Worm (Caenorhabditis elegans) whole organism, L3 larva: ENCODE data around the gene F56D6.18.

Experiments used
- R02D3.7 ChIP-seq: fragments of 150-350 bp; optimal IDR thresholded peaks from 2 replicates; lab custom pipeline; 2014; ENCODE audit warnings: missing biosample characterization, missing genetic modification characterization
- ama-1 ChIP-seq: fragments of 150-350 bp; optimal IDR thresholded peaks from 2 replicates; lab custom pipeline; 2018
- ceh-16 ChIP-seq: sonication (generic microtip); optimal IDR thresholded peaks from 2 replicates; lab custom pipeline; 2017; ENCODE audit warnings: missing biosample characterization, missing genetic modification characterization
- ceh-28 ChIP-seq: fragments of 150-350 bp; optimal IDR thresholded peaks from 2 replicates; lab custom pipeline; 2014; ENCODE audit warnings: missing biosample characterization, missing genetic modification reagents, missing genetic modification characterization
- ceh-82 ChIP-seq: fragments of 150-350 bp; optimal IDR thresholded peaks from 2 replicates; lab custom pipeline; 2014; ENCODE audit warnings: missing biosample characterization, missing genetic modification characterization
- ceh-9 ChIP-seq: sonication (generic microtip); optimal IDR thresholded peaks from 2 replicates; lab custom pipeline; 2018; ENCODE audit warnings: missing biosample characterization, missing genetic modification characterization
- daf-12 ChIP-seq: fragments of 150-350 bp; optimal IDR thresholded peaks from 2 replicates; lab custom pipeline; 2014; ENCODE audit warnings: missing biosample characterization, missing genetic modification reagents, missing genetic modification characterization
- egl-27 ChIP-seq: sonication (generic microtip); optimal IDR thresholded peaks from 4 replicates; lab custom pipeline; 2017; ENCODE audit warnings: missing biosample characterization, missing genetic modification reagents, missing genetic modification characterization
- elt-1 ChIP-seq: fragments of 150-350 bp; optimal IDR thresholded peaks from 2 replicates; lab custom pipeline; 2014; ENCODE audit warnings: missing biosample characterization, missing genetic modification characterization
- elt-2 ChIP-seq: sonication (generic microtip); optimal IDR thresholded peaks from 2 replicates; lab custom pipeline; 2016; ENCODE audit warnings: missing genetic modification reagents, mild to moderate bottlenecking, missing genetic modification characterization, missing compliant biosample characterization
- elt-3 ChIP-seq, 3 experiments: fragments of 150-350 bp in 1 of 3; sonication (generic microtip) in 2 of 3; optimal IDR thresholded peaks; 2 replicates in 2 of 3; 4 replicates in 1 of 3; lab custom pipeline; 2014 to 2017; ENCODE audit warnings: missing biosample characterization in 3 of 3, missing genetic modification characterization in 3 of 3
- eor-1 ChIP-seq, 2 experiments: fragments of 150-350 bp; optimal IDR thresholded peaks; 2 replicates each; lab custom pipeline; 2014 to 2018; ENCODE audit warnings: missing biosample characterization in 2 of 2, missing genetic modification characterization in 2 of 2
- fkh-10 ChIP-seq: sonication (generic microtip); optimal IDR thresholded peaks from 2 replicates; lab custom pipeline; 2017; ENCODE audit warnings: missing biosample characterization, missing genetic modification reagents, missing genetic modification characterization
- fos-1 ChIP-seq: fragments of 150-350 bp; optimal IDR thresholded peaks from 2 replicates; lab custom pipeline; 2014; ENCODE audit warnings: missing biosample characterization, missing genetic modification characterization
- hmg-11 ChIP-seq: sonication (generic microtip); optimal IDR thresholded peaks from 2 replicates; lab custom pipeline; 2016; ENCODE audit warnings: missing genetic modification characterization, missing compliant biosample characterization
- jun-1 ChIP-seq: fragments of 150-350 bp; optimal IDR thresholded peaks from 2 replicates; lab custom pipeline; 2014; ENCODE audit warnings: missing biosample characterization, missing genetic modification reagents, missing genetic modification characterization
- lin-15B ChIP-seq: fragments of 150-350 bp; optimal IDR thresholded peaks from 2 replicates; lab custom pipeline; 2014; ENCODE audit warnings: missing biosample characterization, missing genetic modification characterization
- lin-39 ChIP-seq: fragments of 150-350 bp; optimal IDR thresholded peaks from 2 replicates; lab custom pipeline; 2018; ENCODE audit warnings: missing biosample characterization, missing genetic modification reagents, missing genetic modification characterization
- nfya-1 ChIP-seq: sonication (generic microtip); optimal IDR thresholded peaks from 2 replicates; lab custom pipeline; 2017; ENCODE audit warnings: missing genetic modification characterization, mild to moderate bottlenecking, missing compliant biosample characterization, antibody characterized with exemption, moderate library complexity; ENCODE audit not compliant: insufficient read depth
- nhr-11 ChIP-seq: fragments of 150-350 bp; optimal IDR thresholded peaks from 2 replicates; lab custom pipeline; 2014; ENCODE audit warnings: missing biosample characterization, missing genetic modification characterization
- nhr-23 ChIP-seq: fragments of 150-350 bp; optimal IDR thresholded peaks from 2 replicates; lab custom pipeline; 2014; ENCODE audit warnings: missing biosample characterization, missing genetic modification reagents, missing genetic modification characterization
- nhr-25 ChIP-seq: sonication (generic microtip); optimal IDR thresholded peaks from 2 replicates; lab custom pipeline; 2017; ENCODE audit warnings: missing biosample characterization, missing genetic modification characterization
- nhr-28 ChIP-seq: fragments of 150-350 bp; optimal IDR thresholded peaks from 2 replicates; lab custom pipeline; 2014; ENCODE audit warnings: missing biosample characterization, missing genetic modification characterization
- nhr-67 ChIP-seq: fragments of 150-350 bp; optimal IDR thresholded peaks from 2 replicates; lab custom pipeline; 2014; ENCODE audit warnings: missing biosample characterization, missing genetic modification characterization
- nhr-76 ChIP-seq: fragments of 150-350 bp; sonication (generic microtip); optimal IDR thresholded peaks from 5 replicates; lab custom pipeline; 2014; ENCODE audit warnings: missing biosample characterization, missing genetic modification characterization
- nhr-77 ChIP-seq: fragments of 150-350 bp; optimal IDR thresholded peaks from 2 replicates; lab custom pipeline; 2014; ENCODE audit warnings: missing biosample characterization, missing genetic modification characterization
- pha-4 ChIP-seq: fragments of 150-350 bp; optimal IDR thresholded peaks from 2 replicates; lab custom pipeline; 2014; ENCODE audit warnings: missing biosample characterization, missing genetic modification reagents, missing genetic modification characterization
- pqm-1 ChIP-seq: fragments of 150-350 bp; optimal IDR thresholded peaks from 2 replicates; lab custom pipeline; 2017; ENCODE audit warnings: missing biosample characterization, missing genetic modification characterization, inconsistent platforms
- skn-1 ChIP-seq: fragments of 150-350 bp; optimal IDR thresholded peaks from 2 replicates; lab custom pipeline; 2014; ENCODE audit warnings: missing biosample characterization, missing genetic modification characterization
- snpc-4 ChIP-seq: fragments of 150-350 bp; optimal IDR thresholded peaks from 2 replicates; lab custom pipeline; 2014; ENCODE audit warnings: missing biosample characterization, missing genetic modification characterization
- tbx-2 ChIP-seq: sonication (generic microtip); optimal IDR thresholded peaks from 2 replicates; lab custom pipeline; 2016; ENCODE audit warnings: mild to moderate bottlenecking, missing genetic modification characterization, missing compliant biosample characterization
- zag-1 ChIP-seq: fragments of 150-350 bp; optimal IDR thresholded peaks from 2 replicates; lab custom pipeline; 2014; ENCODE audit warnings: missing biosample characterization, missing genetic modification characterization
- ztf-11 ChIP-seq: fragments of 150-350 bp; optimal IDR thresholded peaks from 2 replicates; lab custom pipeline; 2014; ENCODE audit warnings: missing biosample characterization, missing genetic modification characterization
- ztf-4 ChIP-seq: fragments of 150-350 bp; optimal IDR thresholded peaks from 2 replicates; lab custom pipeline; 2014; ENCODE audit warnings: missing biosample characterization, missing genetic modification characterization

F56D6.18 gene

DNA sequence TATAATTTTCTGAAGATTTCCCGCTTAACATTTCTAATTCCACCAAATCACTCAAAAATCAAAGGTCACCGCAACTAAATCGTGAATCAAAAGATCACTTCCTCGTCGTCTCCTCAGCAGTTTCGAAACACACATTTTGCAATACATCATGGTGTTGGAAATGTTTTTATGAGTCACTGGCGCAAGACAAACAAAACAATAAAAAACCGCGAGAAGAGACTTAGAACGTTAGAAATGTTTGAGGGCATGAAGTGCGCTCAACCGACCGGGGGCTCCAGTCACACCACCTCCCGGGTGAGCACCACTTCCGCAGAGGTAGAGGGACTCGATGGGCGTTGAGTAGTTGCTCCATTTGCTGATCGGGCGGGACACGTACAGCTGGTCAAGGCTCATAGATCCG lies 36.5 kb downstream of the F56D6.18 start (continued):
- TF ChIP-seq pha-4 (tag; lab: Kevin White, UChicago) (peak; percentile 80), lin-15B (peak; percentile 30), ceh-16 (tag; lab: Kevin White, UChicago) (no peak), ceh-82 (tag; lab: Kevin White, UChicago) (no peak), lin-39 (tag; lab: Kevin White, UChicago) (peak; percentile 66), nhr-11 (tag; lab: Kevin White, UChicago) (no peak), ztf-11 (tag; lab: Kevin White, UChicago) (no peak), nhr-28 (tag; lab: Kevin White, UChicago) (no peak), elt-3 (tag; optimal IDR thresholded peaks at IDR 0.05; lab: Kevin White, UChicago) (no peak), ceh-28 (no peak), zag-1 (tag; lab: Kevin White, UChicago) (no peak), fos-1 (tag; lab: Kevin White, UChicago) (peak; percentile 66), nfya-1 (peak; percentile 12)

DNA sequence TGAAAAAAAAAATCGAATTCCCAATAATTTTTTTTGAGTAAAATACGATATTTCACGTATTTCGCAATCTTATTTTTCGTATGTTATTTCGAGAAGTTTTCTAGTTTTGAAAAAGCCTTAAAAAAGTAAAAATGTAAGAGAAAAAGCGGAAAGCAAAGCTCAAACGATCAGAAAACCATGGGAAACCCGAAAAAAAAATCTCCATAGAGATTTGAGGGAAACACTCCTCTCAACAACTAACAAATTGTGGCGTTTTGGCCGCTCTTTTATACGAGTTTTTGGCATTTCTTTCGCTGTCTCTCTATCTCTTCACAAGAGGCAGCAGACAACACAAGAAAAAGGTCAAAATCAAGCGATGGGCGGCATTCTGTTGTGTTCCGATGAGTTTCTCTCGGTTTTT lies 37.3 kb downstream of the F56D6.18 start:
- TF ChIP-seq ceh-82 (tag; lab: Kevin White, UChicago), result peak; percentile 8
- TF ChIP-seq hmg-11 (tag; lab: Kevin White, UChicago), result peak; percentile 19
- peak; percentile 14 for TF ChIP-seq jun-1 (tag; lab: Kevin White, UChicago)
- peak; percentile 1 for TF ChIP-seq skn-1 (tag; lab: Kevin White, UChicago)
- TF ChIP-seq eor-1 (tag; optimal IDR thresholded peaks at IDR 0.05; lab: Kevin White, UChicago), result no peak
- TF ChIP-seq elt-1 (tag; lab: Kevin White, UChicago), result no peak
- TF ChIP-seq daf-12 (tag; lab: Kevin White, UChicago), result no peak
- no peak for TF ChIP-seq fkh-10 (GFP tag; lab: Kevin White, UChicago)
- TF ChIP-seq nhr-23, result no peak
- TF ChIP-seq snpc-4 (tag; lab: Kevin White, UChicago), result no peak
- TF ChIP-seq ama-1 (lab: Kevin White, UChicago), result peak; percentile 89
- TF ChIP-seq zag-1 (tag; lab: Kevin White, UChicago), result no peak
- no peak for TF ChIP-seq ceh-16 (tag; lab: Kevin White, UChicago)
- no peak for TF ChIP-seq nhr-77
- TF ChIP-seq elt-2 (tag; lab: Kevin White, UChicago), result peak; percentile 55
- TF ChIP-seq nhr-11 (tag; lab: Kevin White, UChicago), result no peak
- TF ChIP-seq pha-4 (tag; lab: Kevin White, UChicago), result peak; percentile 44
- no peak for TF ChIP-seq nhr-67 (tag; lab: Kevin White, UChicago)
- no peak for TF ChIP-seq pqm-1 (tag; lab: Kevin White, UChicago)
- peak; percentile 23 for TF ChIP-seq fos-1 (tag; lab: Kevin White, UChicago)
- TF ChIP-seq ztf-11 (tag; lab: Kevin White, UChicago), result no peak
- no peak for TF ChIP-seq lin-39 (tag; lab: Kevin White, UChicago)
- peak; percentile 37 for TF ChIP-seq lin-15B
- peak; percentile 58 for TF ChIP-seq nfya-1
- peak; percentile 50 for TF ChIP-seq nhr-25 (tag; lab: Kevin White, UChicago)

DNA sequence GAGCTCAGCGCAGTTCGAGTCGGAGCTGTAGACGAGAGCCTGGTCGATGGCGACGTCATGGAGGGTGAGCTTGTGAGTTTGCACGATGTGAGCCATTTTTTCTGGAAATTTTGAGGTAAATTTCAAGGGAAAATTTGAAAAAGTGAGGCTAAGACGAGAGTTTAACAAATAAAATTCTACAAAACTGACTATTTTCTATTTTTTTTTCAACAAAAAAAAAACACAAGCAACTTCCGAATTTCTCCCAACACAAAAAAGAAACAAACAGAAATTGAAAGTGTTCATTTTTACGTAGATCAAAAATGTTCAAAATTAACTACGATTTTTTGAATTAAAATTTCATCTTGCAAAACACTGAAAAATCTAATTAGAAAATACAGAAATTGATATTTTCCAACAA lies 38.0 kb downstream of the F56D6.18 start, which contains the start of gene F37C4.5:
F37C4.5 (minus strand) TSS at position 101 of the 400 bp plus-strand sequence.
- TF ChIP-seq ama-1 (lab: Kevin White, UChicago), result no peak
- TF ChIP-seq nhr-23, result no peak
- TF ChIP-seq zag-1 (tag; lab: Kevin White, UChicago), result no peak
- TF ChIP-seq elt-2 (tag; lab: Kevin White, UChicago), result no peak
- no peak for TF ChIP-seq nhr-25 (tag; lab: Kevin White, UChicago)
- TF ChIP-seq jun-1 (tag; lab: Kevin White, UChicago), result no peak
- TF ChIP-seq ceh-9 (tag; lab: Kevin White, UChicago), result no peak
- no peak for TF ChIP-seq skn-1 (tag; lab: Kevin White, UChicago)
- TF ChIP-seq egl-27 (tag; lab: Kevin White, UChicago), result no peak
- TF ChIP-seq nhr-76 (tag; lab: Kevin White, UChicago), result no peak

DNA sequence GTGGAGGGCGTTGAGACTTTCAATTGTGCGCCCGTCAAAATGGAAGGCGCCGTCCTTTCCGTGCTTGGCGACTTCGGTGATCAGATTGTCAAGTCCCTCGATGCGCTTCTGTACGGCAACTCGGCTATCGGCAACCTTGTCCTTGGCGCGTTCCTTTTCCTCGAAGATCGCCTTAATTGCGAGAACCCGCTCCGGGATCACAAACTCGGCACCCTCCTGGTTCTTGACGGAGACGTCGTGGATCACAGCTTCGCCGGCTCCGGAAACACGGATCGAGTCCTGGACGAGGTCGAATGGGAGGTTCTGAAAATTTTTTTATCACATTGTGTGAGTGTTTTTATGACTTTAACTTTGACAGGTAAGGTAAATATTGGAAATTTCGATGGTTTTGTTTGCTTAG lies 38.6 kb downstream of the F56D6.18 start:
- TF ChIP-seq nhr-25 (tag; lab: Kevin White, UChicago), result peak; percentile 9
- TF ChIP-seq ztf-4 (tag; lab: Kevin White, UChicago), result no peak
- no peak for TF ChIP-seq fos-1 (tag; lab: Kevin White, UChicago)
- peak; percentile 31 for TF ChIP-seq pha-4 (tag; lab: Kevin White, UChicago)
- TF ChIP-seq lin-15B, result no peak
- no peak for TF ChIP-seq ztf-11 (tag; lab: Kevin White, UChicago)
- TF ChIP-seq tbx-2, result no peak
- no peak for TF ChIP-seq eor-1 (tag; optimal IDR thresholded peaks at IDR 0.05; lab: Kevin White, UChicago)
- no peak for TF ChIP-seq snpc-4 (tag; lab: Kevin White, UChicago)
- TF ChIP-seq egl-27 (tag; lab: Kevin White, UChicago), result no peak
- no peak for TF ChIP-seq R02D3.7 (tag; lab: Kevin White, UChicago)
- TF ChIP-seq jun-1 (tag; lab: Kevin White, UChicago), result no peak
- TF ChIP-seq, all 47 proteins: peak for 2
